Worm (Caenorhabditis elegans) whole organism, young adult: ENCODE measurements around the gene C28G1.2.
A peak's percentile ranks its signal among the peaks of the same experiment; 100 is the strongest.

Source experiments
- B0261.1 ChIP-seq: sonication (generic microtip); optimal IDR thresholded peaks from 2 replicates; lab custom pipeline; 2016; ENCODE audit warnings: mild to moderate bottlenecking, missing genetic modification characterization, moderate library complexity, missing compliant biosample characterization
- B0336.3 ChIP-seq: fragments of 200-800 bp; sonication (Bioruptor generic); IDR thresholded peaks from 2 replicates; pipeline ENCODE4 v1.3.6; 2022; ENCODE audit warnings: missing genetic modification characterization, missing compliant biosample characterization
- F23B12.7 ChIP-seq: sonication (generic microtip); optimal IDR thresholded peaks from 2 replicates; lab custom pipeline; 2017; ENCODE audit warnings: missing genetic modification characterization, mild to moderate bottlenecking, missing compliant biosample characterization, antibody characterized with exemption, moderate library complexity; ENCODE audit not compliant: insufficient read depth
- F52B5.7 ChIP-seq: sonication (generic microtip); optimal IDR thresholded peaks from 2 replicates; lab custom pipeline; 2016; ENCODE audit warnings: mild to moderate bottlenecking, missing genetic modification characterization, missing compliant biosample characterization
- T07F8.4 ChIP-seq: sonication (generic microtip); optimal IDR thresholded peaks from 2 replicates; lab custom pipeline; 2016; ENCODE audit warnings: mild to moderate bottlenecking, missing genetic modification characterization, moderate library complexity, missing compliant biosample characterization
- ama-1 ChIP-seq, 3 experiments: fragments of 150-350 bp in 1 of 3; sonication (generic microtip) in 2 of 3; optimal IDR thresholded peaks; 2 replicates each; lab custom pipeline; 2014 to 2018; ENCODE audit warnings: missing biosample characterization in 2 of 3, missing genetic modification characterization in 2 of 3, missing genetic modification reagents in 2 of 3
- attf-3 ChIP-seq: fragments of 200-800 bp; sonication (Bioruptor generic); conservative IDR thresholded peaks from 2 replicates; pipeline ENCODE4 v1.3.6; 2022; ENCODE audit warnings: missing genetic modification reagents, missing genetic modification characterization, missing compliant biosample characterization
- attf-5 ChIP-seq: fragments of 200-800 bp; sonication (Bioruptor generic); optimal IDR thresholded peaks from 2 replicates; lab custom pipeline; 2018; ENCODE audit warnings: mild to moderate bottlenecking, missing genetic modification characterization, missing compliant biosample characterization
- chd-7 ChIP-seq: sonication (generic microtip); optimal IDR thresholded peaks from 2 replicates; lab custom pipeline; 2016; ENCODE audit warnings: mild to moderate bottlenecking, missing genetic modification characterization, moderate library complexity, missing compliant biosample characterization
- egl-44 ChIP-seq: fragments of 200-800 bp; sonication (Bioruptor generic); IDR thresholded peaks from 2 replicates; pipeline ENCODE4 v1.3.6; 2022; ENCODE audit warnings: missing genetic modification reagents, missing genetic modification characterization, missing compliant biosample characterization
- ets-4 ChIP-seq: fragments of 200-800 bp; sonication (Bioruptor generic); optimal IDR thresholded peaks from 2 replicates; lab custom pipeline; 2018; ENCODE audit warnings: mild to moderate bottlenecking, missing genetic modification characterization, missing compliant biosample characterization
- him-1 ChIP-seq: sonication (generic microtip); optimal IDR thresholded peaks from 2 replicates; lab custom pipeline; 2016; ENCODE audit warnings: missing genotype, missing genetic modification reagents, missing genetic modification characterization, missing compliant biosample characterization
- hlh-12 ChIP-seq: sonication (generic microtip); optimal IDR thresholded peaks from 2 replicates; lab custom pipeline; 2016; ENCODE audit warnings: missing genetic modification characterization, missing compliant biosample characterization
- hmg-20 ChIP-seq: fragments of 200-800 bp; sonication (Bioruptor generic); IDR thresholded peaks from 2 replicates; pipeline ENCODE4 v1.3.6; 2022; ENCODE audit warnings: missing genetic modification reagents, missing genetic modification characterization, missing compliant biosample characterization
- hsf-1 ChIP-seq: fragments of 200-800 bp; sonication (Bioruptor generic); IDR thresholded peaks from 2 replicates; pipeline ENCODE4 v1.3.6; 2022; ENCODE audit warnings: missing genetic modification reagents, missing genetic modification characterization, missing compliant biosample characterization
- lin-26 ChIP-seq: fragments of 200-800 bp; sonication (Bioruptor generic); IDR thresholded peaks from 2 replicates; pipeline ENCODE4 v1.3.6; 2022; ENCODE audit warnings: missing genetic modification reagents, missing genetic modification characterization, missing compliant biosample characterization
- mel-28 ChIP-seq: sonication (generic microtip); optimal IDR thresholded peaks from 2 replicates; lab custom pipeline; 2016; ENCODE audit warnings: borderline replicate concordance, mild to moderate bottlenecking, missing genetic modification characterization, missing compliant biosample characterization
- nfya-1 ChIP-seq: sonication (generic microtip); optimal IDR thresholded peaks from 2 replicates; lab custom pipeline; 2017; ENCODE audit warnings: antibody characterized with exemption, missing compliant biosample characterization, missing genetic modification characterization, borderline replicate concordance; ENCODE audit not compliant: insufficient read depth
- nhr-80 ChIP-seq: sonication (generic microtip); optimal IDR thresholded peaks from 2 replicates; lab custom pipeline; 2016; ENCODE audit warnings: missing genetic modification characterization, missing compliant biosample characterization
- rpc-1 ChIP-seq, 2 experiments: fragments of 150-350 bp in 1 of 2; sonication (generic microtip) in 1 of 2; optimal IDR thresholded peaks; 2 replicates each; lab custom pipeline; 2014 to 2018; ENCODE audit warnings: missing biosample characterization in 1 of 2, missing genetic modification characterization in 1 of 2, missing genetic modification reagents in 1 of 2, missing genotype in 1 of 2
- snpc-3.4 ChIP-seq: sonication (generic microtip); optimal IDR thresholded peaks from 2 replicates; lab custom pipeline; 2017; ENCODE audit warnings: missing genetic modification characterization, mild to moderate bottlenecking, missing compliant biosample characterization, antibody characterized with exemption, moderate library complexity, missing genotype, missing genetic modification reagents
- snpc-4 ChIP-seq, 5 experiments: fragments of 150-350 bp in 1 of 5; sonication (generic microtip) in 4 of 5; optimal IDR thresholded peaks; 2 replicates each; lab custom pipeline; 2014 to 2018; ENCODE audit warnings: missing genetic modification characterization in 5 of 5, missing biosample characterization in 3 of 5, antibody characterized with exemption in 2 of 5, mild to moderate bottlenecking in 2 of 5, missing compliant biosample characterization in 2 of 5, missing genotype in 2 of 5, moderate library complexity in 2 of 5, missing genetic modification reagents in 1 of 5
- tbp1 ChIP-seq: fragments of 200-800 bp; sonication (Bioruptor generic); optimal IDR thresholded peaks from 2 replicates; lab custom pipeline; 2018; ENCODE audit warnings: mild to moderate bottlenecking, missing genetic modification characterization, missing compliant biosample characterization
- zim-3 ChIP-seq: sonication (generic microtip); optimal IDR thresholded peaks from 2 replicates; lab custom pipeline; 2017; ENCODE audit warnings: mild to moderate bottlenecking, missing genetic modification characterization, moderate library complexity, missing compliant biosample characterization
- ztf-18 ChIP-seq: sonication (generic microtip); optimal IDR thresholded peaks from 2 replicates; lab custom pipeline; 2016; ENCODE audit warnings: missing genotype, mild to moderate bottlenecking, missing genetic modification characterization, missing compliant biosample characterization
- ztf-22 ChIP-seq: fragments of 200-800 bp; sonication (Bioruptor generic); optimal IDR thresholded peaks from 2 replicates; lab custom pipeline; 2018; ENCODE audit warnings: mild to moderate bottlenecking, missing genetic modification characterization, moderate library complexity, missing compliant biosample characterization
- ztf-25 ChIP-seq: fragments of 200-800 bp; sonication (Bioruptor generic); IDR thresholded peaks from 2 replicates; pipeline ENCODE4 v1.3.6; 2022; ENCODE audit warnings: missing genetic modification reagents, missing genetic modification characterization, missing compliant biosample characterization

C28G1.2 gene

ce11 chrX:8819815-8820415 lies 15.9 kb upstream of the C28G1.2 start (continued):
- TF ChIP-seq snpc-4 (GFP tag; optimal IDR thresholded peaks at IDR 0.05; lab: Kevin White, UChicago), result peak; percentile 42
- TF ChIP-seq snpc-4 (tag; optimal IDR thresholded peaks at IDR 0.05; lab: Kevin White, UChicago), result peak in 1 of 4 experiments; percentile 64
- TF ChIP-seq attf-5 (GFP tag; lab: Kevin White, UChicago), result peak; percentile 18
- peak; percentile 24 for TF ChIP-seq him-1 (tag; lab: Kevin White, UChicago)
- no peak for TF ChIP-seq zim-3
- TF ChIP-seq ama-1 (optimal IDR thresholded peaks at IDR 0.05; lab: Kevin White, UChicago), result no peak
- peak in 1 of 2 experiments; percentile 14 for TF ChIP-seq ama-1 (GFP tag; optimal IDR thresholded peaks at IDR 0.05; lab: Kevin White, UChicago)
- peak; percentile 87 for TF ChIP-seq tbp1 (GFP tag; lab: Kevin White, UChicago)
- peak; percentile 13; the same call in 1 of the 2 replicates for TF ChIP-seq hmg-20 (GFP tag; lab: Robert Waterston, UW)
- TF ChIP-seq F23B12.7, result peak; percentile 9
- no peak for TF ChIP-seq T07F8.4 (tag; lab: Kevin White, UChicago)
- TF ChIP-seq attf-3 (GFP tag; lab: Robert Waterston, UW), result no peak
- peak; percentile 49 for TF ChIP-seq ztf-18 (tag; lab: Kevin White, UChicago)
- peak; percentile 43 for TF ChIP-seq snpc-3.4 (tag; lab: Kevin White, UChicago)

- no peak for TF ChIP-seq lin-26 (GFP tag; lab: Robert Waterston, UW)
- TF ChIP-seq egl-44, result no peak
- no peak for TF ChIP-seq F52B5.7
- TF ChIP-seq mel-28, result no peak
- TF ChIP-seq hsf-1, result no peak
- peak; percentile 35 for TF ChIP-seq nhr-80
- TF ChIP-seq ztf-25, result no peak
Measured at ce11 chrX:8820643-8821042, 15.2 kb upstream of the C28G1.2 start.

ce11 chrX:8824437-8824836 lies 11.4 kb upstream of the C28G1.2 start, which contains the start of gene ifd-1:
TSS of gene ifd-1 (minus strand) at chrX:8824448.
- TF ChIP-seq ets-4 (GFP tag; lab: Kevin White, UChicago) (peak; percentile 55), chd-7 (no peak), him-1 (tag; lab: Kevin White, UChicago) (no peak), nhr-80 (peak; percentile 79)

- TF ChIP-seq rpc-1 (optimal IDR thresholded peaks at IDR 0.05; lab: Kevin White, UChicago) (peak; percentile 38), rpc-1 (tag; optimal IDR thresholded peaks at IDR 0.05; lab: Kevin White, UChicago) (peak; percentile 69), B0261.1 (peak; percentile 55), tbp1 (GFP tag; lab: Kevin White, UChicago) (peak; percentile 83)
Measured at ce11 chrX:8826013-8826412, 9.8 kb upstream of the C28G1.2 start.

ce11 chrX:8828365-8828764 lies 7.5 kb upstream of the C28G1.2 start, which contains the start of gene rcs-1:
TSS of gene rcs-1 (minus strand) at chrX:8828540.
- TF ChIP-seq nfya-1, result no peak
- no peak for TF ChIP-seq B0336.3 (GFP tag; lab: Robert Waterston, UW)
- TF ChIP-seq chd-7, result no peak
- no peak for TF ChIP-seq hlh-12 (tag; lab: Kevin White, UChicago)
- TF ChIP-seq ztf-22 (GFP tag; lab: Kevin White, UChicago), result no peak
- TF ChIP-seq nhr-80, result peak; percentile 0
- TF ChIP-seq, all 124 proteins: peak for 1

ce11 chrX:8831162-8831561 lies 4.7 kb upstream of the C28G1.2 start, which contains the start of gene C28G1.6:
TSS of gene C28G1.6 (minus strand) at chrX:8831262.
- no peak for TF ChIP-seq ztf-18 (tag; lab: Kevin White, UChicago)
- peak; percentile 33 for TF ChIP-seq nhr-80
